Fruit fly (Drosophila melanogaster) whole organism, pupa: Measurements from ENCODE around the gene CG13299.
A peak's percentile ranks its signal among the peaks of the same experiment; 100 is the strongest.

ENCODE experiments used
- CG10348 ChIP-seq: fragments of 200-800 bp; sonication (Bioruptor generic); IDR thresholded peaks from 2 replicates; pipeline ENCODE4 v1.3.6; 2022; ENCODE audit warnings: missing biosample characterization, missing genetic modification characterization
- CG12605 ChIP-seq: fragments of 200-800 bp; sonication (Bioruptor generic); IDR thresholded peaks from 2 replicates; pipeline ENCODE4 v1.3.6; 2022; ENCODE audit warnings: missing biosample characterization, missing genetic modification characterization
- CG13204 ChIP-seq: fragments of 200-800 bp; sonication (Bioruptor generic); optimal IDR thresholded peaks from 2 replicates; lab custom pipeline; 2018; ENCODE audit warnings: missing biosample characterization, mild to moderate bottlenecking, missing genetic modification characterization, moderate library complexity
- CG14655 ChIP-seq: fragments of 200-800 bp; sonication (Bioruptor generic); optimal IDR thresholded peaks from 3 replicates; lab custom pipeline; 2017; ENCODE audit warnings: mild to moderate bottlenecking, missing biosample characterization, missing genetic modification reagents, missing genetic modification characterization
- CG15710 ChIP-seq: fragments of 200-800 bp; sonication (Bioruptor generic); optimal IDR thresholded peaks from 2 replicates; lab custom pipeline; 2018; ENCODE audit warnings: missing biosample characterization, mild to moderate bottlenecking, missing genetic modification characterization, moderate library complexity
- CG17806 ChIP-seq: fragments of 200-800 bp; sonication (Bioruptor generic); optimal IDR thresholded peaks from 2 replicates; lab custom pipeline; 2018; ENCODE audit warnings: missing biosample characterization, mild to moderate bottlenecking, missing genetic modification characterization, moderate library complexity
- CG32121 ChIP-seq: fragments of 200-800 bp; sonication (Bioruptor generic); IDR thresholded peaks from 2 replicates; pipeline ENCODE4 v1.3.6; 2022; ENCODE audit warnings: missing biosample characterization, missing genetic modification characterization
- CG34367 ChIP-seq: fragments of 200-800 bp; sonication (Bioruptor generic); optimal IDR thresholded peaks from 2 replicates; lab custom pipeline; 2018; ENCODE audit warnings: missing biosample characterization, mild to moderate bottlenecking, missing genetic modification characterization
- CG4496 ChIP-seq: fragments of 200-800 bp; sonication (Bioruptor generic); IDR thresholded peaks from 3 replicates; pipeline ENCODE4 v1.3.6; 2022; ENCODE audit warnings: missing biosample characterization, missing genetic modification characterization
- CG8159 ChIP-seq: fragments of 200-800 bp; sonication (Bioruptor generic); optimal IDR thresholded peaks from 3 replicates; lab custom pipeline; 2018; ENCODE audit warnings: missing biosample characterization, mild to moderate bottlenecking, missing genetic modification characterization, moderate library complexity
- CG8301 ChIP-seq: fragments of 200-800 bp; sonication (Bioruptor generic); optimal IDR thresholded peaks from 2 replicates; lab custom pipeline; 2018; ENCODE audit warnings: missing biosample characterization, mild to moderate bottlenecking, missing genetic modification characterization
- CG9948 ChIP-seq: fragments of 200-800 bp; sonication (Bioruptor generic); optimal IDR thresholded peaks from 2 replicates; lab custom pipeline; 2018; ENCODE audit warnings: missing biosample characterization, mild to moderate bottlenecking, missing genetic modification characterization, moderate library complexity
- D1 ChIP-seq: fragments of 200-800 bp; sonication (Bioruptor generic); optimal IDR thresholded peaks from 2 replicates; lab custom pipeline; 2018; ENCODE audit warnings: missing biosample characterization, mild to moderate bottlenecking, missing genetic modification characterization, moderate library complexity
- EcR ChIP-seq: fragments of 200-800 bp; sonication (Bioruptor generic); optimal IDR thresholded peaks from 3 replicates; lab custom pipeline; 2019; ENCODE audit warnings: missing biosample characterization, missing genetic modification characterization, mild to moderate bottlenecking, moderate library complexity, missing genetic modification reagents
- Ets98B ChIP-seq: fragments of 200-800 bp; sonication (Bioruptor generic); IDR thresholded peaks from 2 replicates; pipeline ENCODE4 v1.3.6; 2022; ENCODE audit warnings: missing biosample characterization, missing genetic modification characterization
- Pif1A ChIP-seq: fragments of 200-800 bp; sonication (Bioruptor generic); optimal IDR thresholded peaks from 3 replicates; lab custom pipeline; 2016; ENCODE audit warnings: missing biosample characterization, missing genetic modification characterization
- Pif1B ChIP-seq: fragments of 200-800 bp; sonication (Bioruptor generic); optimal IDR thresholded peaks from 3 replicates; lab custom pipeline; 2016; ENCODE audit warnings: missing biosample characterization, missing genetic modification characterization
- Snoo ChIP-seq: fragments of 200-800 bp; sonication (Bioruptor generic); optimal IDR thresholded peaks from 3 replicates; lab custom pipeline; 2017; ENCODE audit warnings: missing biosample characterization, mild to moderate bottlenecking, missing genetic modification characterization, inconsistent platforms
- fd96Ca ChIP-seq: fragments of 200-800 bp; sonication (Bioruptor generic); IDR thresholded peaks from 3 replicates; pipeline ENCODE4 v1.3.6; 2022; ENCODE audit warnings: missing biosample characterization, missing genetic modification characterization
- gl ChIP-seq: fragments of 200-800 bp; sonication (Bioruptor generic); optimal IDR thresholded peaks from 2 replicates; lab custom pipeline; 2018; ENCODE audit warnings: missing biosample characterization, mild to moderate bottlenecking, missing genetic modification characterization
- rn ChIP-seq: fragments of 200-800 bp; sonication (Bioruptor generic); IDR thresholded peaks from 2 replicates; pipeline ENCODE4 v1.3.6; 2022; ENCODE audit warnings: missing biosample characterization, missing genetic modification characterization

Gene CG13299

dm6 chr3L:6262644-6263404, 30.7 kb upstream of the CG13299 start, which contains the start of gene Ldh:
TSS of gene Ldh (minus strand) at chr3L:6262694.
- TF ChIP-seq fd96Ca (GFP tag; lab: Robert Waterston, UW) (peak; percentile 85), CG17806 (peak; percentile 87), D1 (tag; lab: Kevin White, UChicago) (peak; percentile 62), Pif1B (GFP tag; lab: Kevin White, UChicago) (peak; percentile 95), CG8301 (tag; lab: Kevin White, UChicago) (peak; percentile 95), rn (GFP tag; lab: Robert Waterston, UW) (peak; percentile 80), CG15710 (tag; lab: Kevin White, UChicago) (peak; percentile 90), CG9948 (tag; lab: Kevin White, UChicago) (peak; percentile 88), Ets98B (GFP tag; lab: Robert Waterston, UW) (peak; percentile 88), Snoo (tag; lab: Kevin White, UChicago) (peak; percentile 97), CG4496 (GFP tag; lab: Robert Waterston, UW) (peak; percentile 91), Pif1A (GFP tag; lab: Kevin White, UChicago) (peak; percentile 95), CG8159 (tag; lab: Kevin White, UChicago) (peak; percentile 91), CG14655 (peak; percentile 96), CG34367 (tag; lab: Kevin White, UChicago) (peak; percentile 86), CG10348 (GFP tag; lab: Robert Waterston, UW) (0 out of 2 replicates have a peak, but pooled peaks have one; percentile 29), CG32121 (GFP tag; lab: Robert Waterston, UW) (peak; percentile 95), gl (tag; lab: Kevin White, UChicago) (peak; percentile 44), EcR (GFP tag; lab: Kevin White, UChicago) (no peak), CG13204 (peak; percentile 80), CG12605 (GFP tag; lab: Robert Waterston, UW) (peak; percentile 88)

- TF ChIP-seq CG15710 (tag; lab: Kevin White, UChicago) (no peak), EcR (GFP tag; lab: Kevin White, UChicago) (peak; percentile 22)
Observed at dm6 chr3L:6262076-6262504, 29.9 kb upstream of the CG13299 start.

- no peak for TF ChIP-seq CG14655
- no peak for TF ChIP-seq Snoo (tag; lab: Kevin White, UChicago)
- TF ChIP-seq CG13204: no peak
- TF ChIP-seq EcR (GFP tag; lab: Kevin White, UChicago): no peak
- no peak for TF ChIP-seq D1 (tag; lab: Kevin White, UChicago)
- TF ChIP-seq CG32121 (GFP tag; lab: Robert Waterston, UW): no peak
- TF ChIP-seq rn (GFP tag; lab: Robert Waterston, UW): no peak
- no peak for TF ChIP-seq CG34367 (tag; lab: Kevin White, UChicago)
- no peak for TF ChIP-seq Pif1A (GFP tag; lab: Kevin White, UChicago)
- TF ChIP-seq CG12605 (GFP tag; lab: Robert Waterston, UW): no peak
- no peak for TF ChIP-seq fd96Ca (GFP tag; lab: Robert Waterston, UW)
- TF ChIP-seq CG17806: no peak
- TF ChIP-seq CG9948 (tag; lab: Kevin White, UChicago): no peak
- no peak for TF ChIP-seq CG15710 (tag; lab: Kevin White, UChicago)
- no peak for TF ChIP-seq Pif1B (GFP tag; lab: Kevin White, UChicago)
- TF ChIP-seq CG4496 (GFP tag; lab: Robert Waterston, UW): no peak
- TF ChIP-seq CG8301 (tag; lab: Kevin White, UChicago): no peak
- TF ChIP-seq Ets98B (GFP tag; lab: Robert Waterston, UW): no peak
- TF ChIP-seq CG8159 (tag; lab: Kevin White, UChicago): no peak
Observed at dm6 chr3L:6261230-6261629, 29.1 kb upstream of the CG13299 start.

- no peak for TF ChIP-seq CG15710 (tag; lab: Kevin White, UChicago)
Observed at dm6 chr3L:6258660-6259059, 26.5 kb upstream of the CG13299 start, which contains the start of gene CG10163. TSS of gene CG10163 (minus strand) at chr3L:6258760.

dm6 chr3L:6256408-6257188, 24.4 kb upstream of the CG13299 start, which contains the start of gene Best2:
TSS of gene Best2 (minus strand) at chr3L:6256665.
- peak; percentile 86 for TF ChIP-seq Pif1B (GFP tag; lab: Kevin White, UChicago)
- TF ChIP-seq CG34367 (tag; lab: Kevin White, UChicago): peak; percentile 81
- peak; percentile 92 for TF ChIP-seq CG14655
- TF ChIP-seq Pif1A (GFP tag; lab: Kevin White, UChicago): peak; percentile 90
- peak; percentile 93 for TF ChIP-seq Snoo (tag; lab: Kevin White, UChicago)
- TF ChIP-seq fd96Ca (GFP tag; lab: Robert Waterston, UW): peak; percentile 47; the same call in 2 of the 3 replicates
- TF ChIP-seq CG8301 (tag; lab: Kevin White, UChicago): peak; percentile 86
- peak; percentile 71 for TF ChIP-seq CG13204
- peak; percentile 79 for TF ChIP-seq CG10348 (GFP tag; lab: Robert Waterston, UW)
- TF ChIP-seq CG12605 (GFP tag; lab: Robert Waterston, UW): peak; percentile 84
- peak; percentile 94 for TF ChIP-seq CG8159 (tag; lab: Kevin White, UChicago)
- TF ChIP-seq gl (tag; lab: Kevin White, UChicago): peak; percentile 63
- peak; percentile 87 for TF ChIP-seq CG17806
- peak; percentile 92 for TF ChIP-seq CG4496 (GFP tag; lab: Robert Waterston, UW)
- peak; percentile 75 for TF ChIP-seq D1 (tag; lab: Kevin White, UChicago)
- TF ChIP-seq CG15710 (tag; lab: Kevin White, UChicago): peak; percentile 92
- peak; percentile 90 for TF ChIP-seq CG9948 (tag; lab: Kevin White, UChicago)
- peak; percentile 2 for TF ChIP-seq EcR (GFP tag; lab: Kevin White, UChicago)
- TF ChIP-seq rn (GFP tag; lab: Robert Waterston, UW): peak; percentile 90
- TF ChIP-seq CG32121 (GFP tag; lab: Robert Waterston, UW): peak; percentile 95
- TF ChIP-seq Ets98B (GFP tag; lab: Robert Waterston, UW): peak; percentile 86
